Worm (Caenorhabditis elegans) whole organism, L2 larva: ENCODE results near the gene lrx-1.

ENCODE experiments used
- C34F6.9 ChIP-seq: fragments of 150-350 bp; optimal IDR thresholded peaks from 2 replicates; lab custom pipeline; 2014; ENCODE audit warnings: missing biosample characterization, missing genetic modification characterization
- F13H6.1 ChIP-seq: sonication (generic microtip); optimal IDR thresholded peaks from 2 replicates; lab custom pipeline; 2016; ENCODE audit warnings: missing genetic modification characterization, missing compliant biosample characterization
- R02D3.7 ChIP-seq: fragments of 150-350 bp; optimal IDR thresholded peaks from 2 replicates; lab custom pipeline; 2014; ENCODE audit warnings: missing biosample characterization, missing genetic modification characterization
- ZK546.5 ChIP-seq: sonication (generic microtip); optimal IDR thresholded peaks from 2 replicates; lab custom pipeline; 2017; ENCODE audit warnings: missing biosample characterization, missing genetic modification characterization
- alr-1 ChIP-seq: fragments of 150-350 bp; optimal IDR thresholded peaks from 2 replicates; lab custom pipeline; 2014; ENCODE audit warnings: missing biosample characterization, missing genetic modification characterization
- aly-2 ChIP-seq: fragments of 150-350 bp; optimal IDR thresholded peaks from 2 replicates; lab custom pipeline; 2014; ENCODE audit warnings: missing biosample characterization, missing genetic modification characterization
- ama-1 ChIP-seq: fragments of 150-350 bp; optimal IDR thresholded peaks from 2 replicates; lab custom pipeline; 2018; ENCODE audit warnings: inconsistent platforms
- blmp-1 ChIP-seq: sonication (generic microtip); optimal IDR thresholded peaks from 2 replicates; lab custom pipeline; 2017; ENCODE audit warnings: missing genetic modification characterization, mild to moderate bottlenecking, missing compliant biosample characterization, antibody characterized with exemption, moderate library complexity; ENCODE audit not compliant: insufficient read depth
- ceh-16 ChIP-seq: fragments of 150-350 bp; optimal IDR thresholded peaks from 2 replicates; lab custom pipeline; 2014; ENCODE audit warnings: missing biosample characterization, missing genetic modification characterization
- crh-2 ChIP-seq: sonication (generic microtip); optimal IDR thresholded peaks from 2 replicates; lab custom pipeline; 2017; ENCODE audit warnings: missing biosample characterization, missing genetic modification characterization
- elt-3 ChIP-seq: sonication (generic microtip); optimal IDR thresholded peaks from 2 replicates; lab custom pipeline; 2017; ENCODE audit warnings: missing biosample characterization, missing genetic modification characterization
- gmeb-1 ChIP-seq: fragments of 150-350 bp; optimal IDR thresholded peaks from 2 replicates; lab custom pipeline; 2014; ENCODE audit warnings: missing biosample characterization, missing genetic modification characterization
- lin-11 ChIP-seq: fragments of 150-350 bp; sonication (generic microtip); optimal IDR thresholded peaks from 2 replicates; lab custom pipeline; 2014; ENCODE audit warnings: missing biosample characterization, missing genetic modification characterization, inconsistent platforms, mixed read lengths
- lin-13 ChIP-seq: fragments of 150-350 bp; optimal IDR thresholded peaks from 2 replicates; lab custom pipeline; 2014; ENCODE audit warnings: missing biosample characterization, missing genetic modification reagents, missing genetic modification characterization
- lin-39 ChIP-seq: fragments of 150-350 bp; optimal IDR thresholded peaks from 2 replicates; lab custom pipeline; 2014; ENCODE audit warnings: missing biosample characterization, missing genetic modification reagents, missing genetic modification characterization
- lsy-2 ChIP-seq, 2 experiments: fragments of 150-350 bp in 1 of 2; sonication (generic microtip) in 1 of 2; optimal IDR thresholded peaks; 2 replicates each; lab custom pipeline; 2014 to 2017; ENCODE audit warnings: missing biosample characterization in 2 of 2, missing genetic modification characterization in 2 of 2
- mab-5 ChIP-seq: fragments of 150-350 bp; optimal IDR thresholded peaks from 2 replicates; lab custom pipeline; 2014; ENCODE audit warnings: missing biosample characterization, missing genetic modification characterization
- mbf-1 ChIP-seq: sonication (generic microtip); optimal IDR thresholded peaks from 2 replicates; lab custom pipeline; 2017; ENCODE audit warnings: missing biosample characterization, missing genetic modification characterization
- mdl-1 ChIP-seq, 2 experiments: fragments of 150-350 bp in 1 of 2; sonication (generic microtip) in 1 of 2; optimal IDR thresholded peaks; 2 replicates each; lab custom pipeline; 2017; ENCODE audit warnings: missing biosample characterization in 2 of 2, missing genetic modification characterization in 2 of 2
- nhr-10 ChIP-seq: sonication (generic microtip); optimal IDR thresholded peaks from 2 replicates; lab custom pipeline; 2017; ENCODE audit warnings: missing biosample characterization, missing genetic modification characterization
- nhr-12 ChIP-seq: fragments of 150-350 bp; optimal IDR thresholded peaks from 2 replicates; lab custom pipeline; 2014; ENCODE audit warnings: missing biosample characterization, missing genetic modification characterization
- nhr-129 ChIP-seq: fragments of 150-350 bp; optimal IDR thresholded peaks from 2 replicates; lab custom pipeline; 2014; ENCODE audit warnings: missing biosample characterization, missing genetic modification characterization
- nhr-21 ChIP-seq: fragments of 150-350 bp; optimal IDR thresholded peaks from 2 replicates; lab custom pipeline; 2014; ENCODE audit warnings: missing biosample characterization, missing genetic modification characterization
- nhr-237 ChIP-seq: fragments of 150-350 bp; optimal IDR thresholded peaks from 2 replicates; lab custom pipeline; 2014; ENCODE audit warnings: missing biosample characterization, missing genetic modification characterization
- skn-1 ChIP-seq: sonication (generic microtip); optimal IDR thresholded peaks from 2 replicates; lab custom pipeline; 2017; ENCODE audit warnings: missing biosample characterization, missing genetic modification characterization
- sma-3 ChIP-seq: sonication (generic microtip); optimal IDR thresholded peaks from 2 replicates; lab custom pipeline; 2016; ENCODE audit warnings: missing genetic modification reagents, missing genetic modification characterization, missing compliant biosample characterization
- sma-9 ChIP-seq, 2 experiments: fragments of 150-350 bp in 1 of 2; sonication (generic microtip) in 1 of 2; optimal IDR thresholded peaks; 2 replicates each; lab custom pipeline; 2014 to 2016; ENCODE audit warnings: missing genetic modification characterization in 2 of 2, mild to moderate bottlenecking in 1 of 2, missing biosample characterization in 1 of 2, missing compliant biosample characterization in 1 of 2, missing genetic modification reagents in 1 of 2, moderate library complexity in 1 of 2
- snpc-4 ChIP-seq: fragments of 150-350 bp; optimal IDR thresholded peaks from 2 replicates; lab custom pipeline; 2014; ENCODE audit warnings: missing biosample characterization, missing genetic modification characterization
- unc-39 ChIP-seq: fragments of 150-350 bp; optimal IDR thresholded peaks from 2 replicates; lab custom pipeline; 2014; ENCODE audit warnings: missing biosample characterization, missing genetic modification characterization
- zag-1 ChIP-seq: fragments of 150-350 bp; optimal IDR thresholded peaks from 2 replicates; lab custom pipeline; 2014; ENCODE audit warnings: missing biosample characterization, missing genetic modification characterization
- ztf-11 ChIP-seq: sonication (generic microtip); optimal IDR thresholded peaks from 2 replicates; lab custom pipeline; 2017; ENCODE audit warnings: missing biosample characterization, missing genetic modification characterization
- ztf-4 ChIP-seq: fragments of 150-350 bp; optimal IDR thresholded peaks from 2 replicates; lab custom pipeline; 2014; ENCODE audit warnings: missing biosample characterization, missing genetic modification characterization

lrx-1 gene

ce11 chrV:12234293-12235004, 17.9 kb upstream of the lrx-1 start, which contains the start of gene myo-3:
Gene myo-3, minus strand, starts transcription at chrV:12234343.
- peak; percentile 1 for TF ChIP-seq sma-9 (GFP tag; optimal IDR thresholded peaks at IDR 0.05; lab: Kevin White, UChicago)
- TF ChIP-seq sma-9 (tag; optimal IDR thresholded peaks at IDR 0.05; lab: Kevin White, UChicago), result no peak
- TF ChIP-seq nhr-129 (tag; lab: Kevin White, UChicago), result peak; percentile 28
- no peak for TF ChIP-seq alr-1 (tag; lab: Kevin White, UChicago)
- no peak for TF ChIP-seq R02D3.7 (tag; lab: Kevin White, UChicago)
- TF ChIP-seq snpc-4 (tag; lab: Kevin White, UChicago), result no peak
- peak; percentile 73 for TF ChIP-seq F13H6.1

ce11 chrV:12235502-12235901, 16.9 kb upstream of the lrx-1 start:
- TF ChIP-seq mbf-1 (tag; lab: Kevin White, UChicago) (no peak), lin-11 (tag; lab: Kevin White, UChicago) (no peak), lsy-2 (tag; optimal IDR thresholded peaks at IDR 0.05; lab: Kevin White, UChicago) (peak in 1 of 2 experiments; percentile 25), nhr-129 (tag; lab: Kevin White, UChicago) (peak; percentile 35), ceh-16 (tag; lab: Kevin White, UChicago) (no peak), ztf-4 (tag; lab: Kevin White, UChicago) (no peak), gmeb-1 (no peak), F13H6.1 (peak; percentile 28), sma-3 (GFP tag; lab: Kevin White, UChicago) (no peak), nhr-10 (no peak), C34F6.9 (tag; lab: Kevin White, UChicago) (peak; percentile 32), ama-1 (lab: Kevin White, UChicago) (no peak), mab-5 (tag; lab: Kevin White, UChicago) (no peak), aly-2 (tag; lab: Kevin White, UChicago) (no peak), elt-3 (no peak), R02D3.7 (tag; lab: Kevin White, UChicago) (no peak), unc-39 (tag; lab: Kevin White, UChicago) (no peak), skn-1 (tag; lab: Kevin White, UChicago) (no peak), sma-9 (GFP tag; optimal IDR thresholded peaks at IDR 0.05; lab: Kevin White, UChicago) (peak; percentile 57), sma-9 (tag; optimal IDR thresholded peaks at IDR 0.05; lab: Kevin White, UChicago) (no peak)

- TF ChIP-seq nhr-21 (no peak), ztf-11 (no peak), blmp-1 (tag; lab: Kevin White, UChicago) (no peak), zag-1 (tag; lab: Kevin White, UChicago) (no peak), sma-3 (GFP tag; lab: Kevin White, UChicago) (no peak), lin-39 (tag; lab: Kevin White, UChicago) (no peak), nhr-237 (tag; lab: Kevin White, UChicago) (no peak), snpc-4 (tag; lab: Kevin White, UChicago) (no peak), nhr-12 (no peak), lin-13 (GFP tag; lab: Kevin White, UChicago) (no peak), ZK546.5 (no peak), ama-1 (lab: Kevin White, UChicago) (no peak), crh-2 (tag; lab: Kevin White, UChicago) (no peak), F13H6.1 (no peak), aly-2 (tag; lab: Kevin White, UChicago) (no peak), mdl-1 (tag; optimal IDR thresholded peaks at IDR 0.05; lab: Kevin White, UChicago) (no peak)
- TF ChIP-seq, all 48 proteins: peak for 0
Measured at ce11 chrV:12241126-12241525, 11.2 kb upstream of the lrx-1 start, which contains the start of gene ttr-22. Gene ttr-22, plus strand, starts transcription at chrV:12241426.

ce11 chrV:12244980-12245742, 7.2 kb upstream of the lrx-1 start, which contains the start of the genes T04H1.13, slfl-5 and rad-50:
Gene T04H1.13, minus strand, starts transcription at chrV:12245030.
Gene slfl-5, minus strand, starts transcription at chrV:12245044.
Gene rad-50, plus strand, starts transcription at chrV:12245646.
- peak; percentile 33 for TF ChIP-seq F13H6.1
- peak; percentile 17 for TF ChIP-seq sma-9 (GFP tag; optimal IDR thresholded peaks at IDR 0.05; lab: Kevin White, UChicago)
- TF ChIP-seq sma-9 (tag; optimal IDR thresholded peaks at IDR 0.05; lab: Kevin White, UChicago), result no peak
- TF ChIP-seq snpc-4 (tag; lab: Kevin White, UChicago), result no peak
- peak; percentile 32 for TF ChIP-seq nhr-129 (tag; lab: Kevin White, UChicago)
